Worm (Caenorhabditis elegans): ENCODE measurements around the gene R186.3.

The R186.3 gene

DNA sequence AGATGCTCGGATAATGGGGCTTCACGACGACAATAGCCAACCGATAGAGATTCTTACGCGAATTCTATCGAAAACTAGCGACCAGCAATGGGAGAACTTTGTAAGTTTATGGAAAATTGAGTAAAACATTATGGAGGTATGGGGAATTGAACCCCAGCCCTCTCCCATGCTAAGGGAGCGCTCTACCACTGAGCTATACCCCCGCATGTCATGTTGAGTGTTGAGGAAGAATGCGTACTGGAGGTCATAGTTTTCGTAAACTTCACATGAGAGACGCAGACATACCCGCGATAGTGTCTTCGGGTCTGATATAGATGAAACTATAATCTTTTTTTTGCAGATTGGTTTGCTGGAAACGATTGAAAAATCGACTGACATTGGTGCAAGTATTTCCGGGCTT lies 36.4 kb upstream of the R186.3 start:
- TF ChIP-seq aly-1 (tag; optimal IDR thresholded peaks at IDR 0.05): peak; percentile 88
- peak; percentile 70 for TF ChIP-seq F13C5.2 (tag; optimal IDR thresholded peaks at IDR 0.05)
- peak; percentile 8 for TF ChIP-seq tra-4 (tag; optimal IDR thresholded peaks at IDR 0.05)
- TF ChIP-seq scrt-1 (GFP tag; IDR thresholded peaks at IDR 0.05): peak; percentile 91
- peak; percentile 88 for TF ChIP-seq tbx-11 (GFP tag; IDR thresholded peaks at IDR 0.05)
- peak; percentile 86 for TF ChIP-seq B0310.2 (tag; optimal IDR thresholded peaks at IDR 0.05)
- TF ChIP-seq tbx-37 (GFP tag; conservative IDR thresholded peaks at IDR 0.05): peak; percentile 83
- peak; percentile 86 for TF ChIP-seq ets-7 (tag; optimal IDR thresholded peaks at IDR 0.05)
- TF ChIP-seq hnd-1 (tag; optimal IDR thresholded peaks at IDR 0.05): peak; percentile 82
- TF ChIP-seq sea-1 (GFP tag; conservative IDR thresholded peaks at IDR 0.05): peak; percentile 89
- peak; percentile 89 for TF ChIP-seq flt-1 (GFP tag; IDR thresholded peaks at IDR 0.05)
- TF ChIP-seq ceh-36 (tag; optimal IDR thresholded peaks at IDR 0.05): peak; percentile 84
- TF ChIP-seq ceh-13 (GFP tag; optimal IDR thresholded peaks at IDR 0.05): peak; percentile 76
- TF ChIP-seq ama-1 (optimal IDR thresholded peaks at IDR 0.05): no peak
- peak; percentile 88 for TF ChIP-seq hmg-4 (GFP tag; optimal IDR thresholded peaks at IDR 0.05)
- TF ChIP-seq pes-1 (GFP tag; IDR thresholded peaks at IDR 0.05): peak; percentile 92
- peak; percentile 68 for TF ChIP-seq hmbx-1 (tag; optimal IDR thresholded peaks at IDR 0.05)

DNA sequence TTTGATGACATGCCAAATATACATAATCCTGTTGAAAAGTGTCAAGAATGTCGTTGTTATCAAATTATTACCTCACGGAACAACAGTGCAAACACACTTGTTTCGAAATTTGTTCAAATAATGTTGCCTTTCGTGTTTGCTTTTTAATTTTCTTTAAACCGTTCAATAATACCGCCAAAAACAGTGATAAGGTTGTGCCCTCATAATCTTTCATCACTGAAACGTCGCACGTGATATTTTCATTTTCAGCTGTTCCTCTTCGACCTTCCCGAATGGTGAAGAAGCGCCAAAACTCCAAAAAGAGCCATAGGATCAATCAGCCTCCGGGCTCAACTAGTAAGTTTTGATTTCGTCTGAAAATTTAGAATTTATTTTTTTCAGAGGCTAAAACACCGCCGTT lies 35.1 kb upstream of the R186.3 start, which contains the start of gene inft-2:
inft-2 (plus strand) TSS at position 248 of the 400 bp plus-strand sequence.
- TF ChIP-seq scrt-1 (GFP tag; IDR thresholded peaks at IDR 0.05) (no peak), hnd-1 (tag; optimal IDR thresholded peaks at IDR 0.05) (no peak), sea-1 (GFP tag; conservative IDR thresholded peaks at IDR 0.05) (no peak), ceh-13 (GFP tag; optimal IDR thresholded peaks at IDR 0.05) (no peak), ama-1 (optimal IDR thresholded peaks at IDR 0.05) (no peak), pes-1 (GFP tag; IDR thresholded peaks at IDR 0.05) (no peak), tbx-11 (GFP tag; IDR thresholded peaks at IDR 0.05) (no peak), hmbx-1 (tag; optimal IDR thresholded peaks at IDR 0.05) (no peak), flt-1 (GFP tag; IDR thresholded peaks at IDR 0.05) (no peak), tbx-37 (GFP tag; conservative IDR thresholded peaks at IDR 0.05) (no peak), B0310.2 (tag; optimal IDR thresholded peaks at IDR 0.05) (no peak), aly-1 (tag; optimal IDR thresholded peaks at IDR 0.05) (no peak), hmg-4 (GFP tag; optimal IDR thresholded peaks at IDR 0.05) (no peak), ceh-36 (tag; optimal IDR thresholded peaks at IDR 0.05) (no peak)

DNA sequence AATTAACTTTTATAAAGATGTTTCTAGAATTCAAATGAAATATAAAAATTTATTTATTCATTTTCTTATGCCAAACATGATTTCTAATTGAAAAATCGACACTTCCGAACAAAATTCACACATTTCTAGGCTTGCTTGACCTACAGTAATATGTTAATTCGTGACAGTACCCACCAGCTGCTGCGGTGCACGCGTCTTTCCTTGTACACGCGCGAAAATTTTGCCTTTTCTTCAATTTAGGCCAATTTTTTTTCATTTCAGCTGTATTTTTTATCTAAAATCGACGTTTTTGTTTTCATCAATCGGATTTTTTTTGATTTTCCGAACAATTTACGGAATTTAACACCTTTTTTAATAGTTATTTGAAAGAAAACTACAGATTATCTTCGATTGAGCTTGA lies 33.1 kb upstream of the R186.3 start:
- TF ChIP-seq sea-1 (GFP tag; conservative IDR thresholded peaks at IDR 0.05) (no peak), aly-1 (tag; optimal IDR thresholded peaks at IDR 0.05) (no peak), ceh-13 (GFP tag; optimal IDR thresholded peaks at IDR 0.05) (no peak), hnd-1 (tag; optimal IDR thresholded peaks at IDR 0.05) (no peak), flt-1 (GFP tag; IDR thresholded peaks at IDR 0.05) (no peak), hmbx-1 (tag; optimal IDR thresholded peaks at IDR 0.05) (no peak), ets-7 (tag; optimal IDR thresholded peaks at IDR 0.05) (no peak), tra-4 (tag; optimal IDR thresholded peaks at IDR 0.05) (no peak), B0310.2 (tag; optimal IDR thresholded peaks at IDR 0.05) (no peak), tbx-11 (GFP tag; IDR thresholded peaks at IDR 0.05) (no peak), pes-1 (GFP tag; IDR thresholded peaks at IDR 0.05) (no peak), ceh-36 (tag; optimal IDR thresholded peaks at IDR 0.05) (no peak), scrt-1 (GFP tag; IDR thresholded peaks at IDR 0.05) (no peak), ama-1 (optimal IDR thresholded peaks at IDR 0.05) (no peak), F13C5.2 (tag; optimal IDR thresholded peaks at IDR 0.05) (no peak)

DNA sequence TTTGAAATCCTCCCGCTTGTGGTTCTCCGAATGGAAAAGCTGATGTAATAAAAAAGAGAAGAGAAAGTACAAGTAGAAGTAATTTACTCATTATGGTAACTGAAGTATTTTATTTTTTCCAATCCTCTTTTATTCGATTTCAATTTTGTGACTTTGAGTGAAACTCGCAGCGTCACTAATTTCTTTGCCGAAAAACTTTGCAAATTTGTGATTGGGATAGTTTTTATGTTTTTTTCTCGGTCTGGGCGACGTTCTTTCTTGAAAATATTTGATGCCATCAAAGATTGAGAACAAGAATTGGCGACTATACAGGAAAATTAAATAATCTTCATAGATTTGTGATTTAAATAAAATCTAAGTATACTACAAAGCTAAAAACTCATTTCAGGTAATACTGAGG lies 32.5 kb upstream of the R186.3 start, which contains the start of gene far-4:
far-4 (minus strand) TSS at position 101 of the 400 bp plus-strand sequence.
- no peak for TF ChIP-seq hmbx-1 (tag; optimal IDR thresholded peaks at IDR 0.05)
- TF ChIP-seq tbx-37 (GFP tag; conservative IDR thresholded peaks at IDR 0.05): no peak
- TF ChIP-seq ama-1 (optimal IDR thresholded peaks at IDR 0.05): no peak
- TF ChIP-seq pes-1 (GFP tag; IDR thresholded peaks at IDR 0.05): no peak
- no peak for TF ChIP-seq B0310.2 (tag; optimal IDR thresholded peaks at IDR 0.05)
- TF ChIP-seq F13C5.2 (tag; optimal IDR thresholded peaks at IDR 0.05): no peak
- TF ChIP-seq tbx-11 (GFP tag; IDR thresholded peaks at IDR 0.05): no peak

DNA sequence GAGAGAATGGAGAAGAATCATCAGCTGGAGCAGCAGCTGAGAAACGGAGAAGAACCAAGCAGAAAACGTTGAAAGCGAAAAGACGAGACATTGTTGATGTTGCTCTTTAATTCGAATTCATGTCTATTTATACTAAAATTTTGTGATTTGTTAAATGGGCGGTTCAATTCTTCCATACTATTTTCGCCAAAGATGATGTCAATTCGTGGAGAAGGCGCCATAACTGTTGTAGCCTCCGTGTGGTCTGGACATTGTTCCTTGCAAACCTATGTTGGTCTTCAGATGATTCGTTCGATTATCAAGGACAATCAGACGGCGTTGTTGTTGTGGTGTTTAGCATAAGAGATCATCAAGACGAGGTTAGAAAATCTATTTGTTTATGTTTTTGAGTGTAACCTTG lies 30.4 kb upstream of the R186.3 start, which contains the start of gene far-3:
far-3 (minus strand) TSS at position 101 of the 400 bp plus-strand sequence.
- TF ChIP-seq pes-1 (GFP tag; IDR thresholded peaks at IDR 0.05): no peak
- TF ChIP-seq ceh-13 (GFP tag; optimal IDR thresholded peaks at IDR 0.05): no peak
- TF ChIP-seq tbx-11 (GFP tag; IDR thresholded peaks at IDR 0.05): no peak
- TF ChIP-seq ama-1 (optimal IDR thresholded peaks at IDR 0.05): no peak
- no peak for TF ChIP-seq tbx-37 (GFP tag; conservative IDR thresholded peaks at IDR 0.05)
- TF ChIP-seq aly-1 (tag; optimal IDR thresholded peaks at IDR 0.05): no peak
- no peak for TF ChIP-seq scrt-1 (GFP tag; IDR thresholded peaks at IDR 0.05)
- no peak for TF ChIP-seq hmg-4 (GFP tag; optimal IDR thresholded peaks at IDR 0.05)
- TF ChIP-seq ceh-36 (tag; optimal IDR thresholded peaks at IDR 0.05): no peak
- no peak for TF ChIP-seq ets-7 (tag; optimal IDR thresholded peaks at IDR 0.05)
- no peak for TF ChIP-seq sea-1 (GFP tag; conservative IDR thresholded peaks at IDR 0.05)

DNA sequence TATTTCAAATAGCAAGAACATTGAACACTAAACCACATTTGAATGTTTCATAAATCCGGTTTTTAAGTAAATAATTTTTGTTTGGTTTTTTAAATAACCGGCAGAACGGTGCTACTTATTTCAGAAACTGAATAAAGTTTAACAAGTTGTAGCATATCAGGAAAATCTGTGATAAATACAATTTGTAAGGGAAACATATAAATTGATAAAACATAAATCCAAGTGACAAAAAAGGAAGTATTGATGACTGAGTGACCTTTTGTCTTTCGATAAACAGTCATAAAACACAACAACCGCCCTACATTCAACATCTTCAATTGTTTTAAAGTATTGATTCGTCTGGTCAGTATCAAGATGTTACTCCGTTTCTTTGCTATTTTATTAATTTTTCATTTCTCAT lies 28.3 kb upstream of the R186.3 start, which contains the start of gene far-5:
far-5 (plus strand) TSS at position 301 of the 400 bp plus-strand sequence.
- TF ChIP-seq tbx-11 (GFP tag; IDR thresholded peaks at IDR 0.05) (no peak), hmbx-1 (tag; optimal IDR thresholded peaks at IDR 0.05) (no peak), ceh-36 (tag; optimal IDR thresholded peaks at IDR 0.05) (no peak), sea-1 (GFP tag; conservative IDR thresholded peaks at IDR 0.05) (no peak), B0310.2 (tag; optimal IDR thresholded peaks at IDR 0.05) (no peak), hmg-4 (GFP tag; optimal IDR thresholded peaks at IDR 0.05) (no peak), aly-1 (tag; optimal IDR thresholded peaks at IDR 0.05) (no peak), tra-4 (tag; optimal IDR thresholded peaks at IDR 0.05) (no peak), hnd-1 (tag; optimal IDR thresholded peaks at IDR 0.05) (no peak), tbx-37 (GFP tag; conservative IDR thresholded peaks at IDR 0.05) (no peak), ets-7 (tag; optimal IDR thresholded peaks at IDR 0.05) (no peak), scrt-1 (GFP tag; IDR thresholded peaks at IDR 0.05) (no peak), pes-1 (GFP tag; IDR thresholded peaks at IDR 0.05) (no peak), ama-1 (optimal IDR thresholded peaks at IDR 0.05) (no peak)

DNA sequence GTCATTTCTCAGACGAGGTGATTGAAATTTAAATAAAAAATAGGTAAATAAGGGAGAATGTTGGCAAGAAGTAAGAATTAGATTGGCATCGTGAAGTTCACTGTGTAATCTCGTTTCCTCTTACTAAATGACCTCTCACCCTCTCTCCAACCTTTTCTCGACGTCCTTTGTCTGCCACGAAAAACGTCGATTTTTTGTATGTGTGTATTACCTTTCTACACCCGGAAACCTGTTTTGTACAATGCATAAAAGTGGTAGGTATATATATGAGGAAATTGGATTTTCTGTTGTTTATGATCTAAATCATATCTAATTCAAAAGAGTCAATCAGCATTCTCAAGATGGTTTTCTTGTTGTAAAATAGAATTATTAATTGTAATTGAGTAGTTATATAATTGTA lies 25.9 kb upstream of the R186.3 start, which contains the start of the genes F15B9.11 and dsl-7:
F15B9.11 (minus strand) TSS at position 5 of the 400 bp plus-strand sequence.
dsl-7 (plus strand) TSS at position 260 of the 400 bp plus-strand sequence.
- no peak for TF ChIP-seq hnd-1 (tag; optimal IDR thresholded peaks at IDR 0.05)

Measured in whole organism, early embryonic.